Worm (Caenorhabditis elegans) whole organism, L4 larva: ENCODE measurements around the gene C02F5.2.

Experiments used
- Y75B8A.6 ChIP-seq: fragments of 200-800 bp; sonication (Bioruptor generic); IDR thresholded peaks from 2 replicates; pipeline ENCODE4 v1.3.6; 2022; ENCODE audit warnings: missing genetic modification reagents, missing genetic modification characterization, missing compliant biosample characterization
- ama-1 ChIP-seq: fragments of 150-350 bp; optimal IDR thresholded peaks from 2 replicates; lab custom pipeline; 2014; ENCODE audit warnings: inconsistent platforms, mixed read lengths
- ceh-32 ChIP-seq: sonication (generic microtip); optimal IDR thresholded peaks from 2 replicates; lab custom pipeline; 2016; ENCODE audit warnings: mild to moderate bottlenecking, missing genetic modification characterization, missing compliant biosample characterization; ENCODE audit not compliant: poor library complexity
- ces-1 ChIP-seq: fragments of 150-350 bp; sonication (generic microtip); optimal IDR thresholded peaks from 4 replicates; lab custom pipeline; 2014; ENCODE audit warnings: missing biosample characterization, missing genetic modification reagents, missing genetic modification characterization
- dpl-1 ChIP-seq: fragments of 150-350 bp; optimal IDR thresholded peaks from 2 replicates; lab custom pipeline; 2014; ENCODE audit warnings: missing biosample characterization, missing genetic modification reagents, missing genetic modification characterization
- fkh-10 ChIP-seq: fragments of 150-350 bp; optimal IDR thresholded peaks from 2 replicates; lab custom pipeline; 2014; ENCODE audit warnings: missing biosample characterization, missing genetic modification reagents, missing genetic modification characterization
- fos-1 ChIP-seq: fragments of 150-350 bp; optimal IDR thresholded peaks from 2 replicates; lab custom pipeline; 2014; ENCODE audit warnings: missing biosample characterization, missing genetic modification characterization
- jun-1 ChIP-seq: fragments of 150-350 bp; optimal IDR thresholded peaks from 2 replicates; lab custom pipeline; 2014; ENCODE audit warnings: missing biosample characterization, missing genetic modification reagents, missing genetic modification characterization
- lin-15B ChIP-seq: fragments of 150-350 bp; sonication (generic microtip); optimal IDR thresholded peaks from 3 replicates; lab custom pipeline; 2014; ENCODE audit warnings: missing biosample characterization, missing genetic modification characterization
- lir-3 ChIP-seq: sonication (generic microtip); optimal IDR thresholded peaks from 2 replicates; lab custom pipeline; 2016; ENCODE audit warnings: mild to moderate bottlenecking, missing genetic modification characterization, missing compliant biosample characterization
- mxl-3 ChIP-seq: fragments of 200-800 bp; sonication (Bioruptor generic); optimal IDR thresholded peaks from 2 replicates; lab custom pipeline; 2018; ENCODE audit warnings: mild to moderate bottlenecking, missing genetic modification characterization, missing compliant biosample characterization
- nhr-25 ChIP-seq: sonication (generic microtip); optimal IDR thresholded peaks from 2 replicates; lab custom pipeline; 2017; ENCODE audit warnings: missing genetic modification characterization, mild to moderate bottlenecking, missing compliant biosample characterization, antibody characterized with exemption, moderate library complexity, borderline replicate concordance; ENCODE audit not compliant: insufficient read depth
- tag-97 ChIP-seq: fragments of 200-800 bp; sonication (Bioruptor generic); IDR thresholded peaks from 2 replicates; pipeline ENCODE4 v1.3.6; 2022; ENCODE audit warnings: missing genetic modification characterization, missing compliant biosample characterization
- unc-62 ChIP-seq, 3 experiments: fragments of 150-350 bp in 1 of 3; sonication (generic microtip); optimal IDR thresholded peaks in 2 of 3; peaks in 1 of 3; 1 replicate in 1 of 3; 2 replicates in 2 of 3; lab custom pipeline; 2014 to 2017; ENCODE audit warnings: missing biosample characterization in 3 of 3, missing genetic modification characterization in 3 of 3, missing genetic modification reagents in 3 of 3, missing genotype in 1 of 3

DNA sequence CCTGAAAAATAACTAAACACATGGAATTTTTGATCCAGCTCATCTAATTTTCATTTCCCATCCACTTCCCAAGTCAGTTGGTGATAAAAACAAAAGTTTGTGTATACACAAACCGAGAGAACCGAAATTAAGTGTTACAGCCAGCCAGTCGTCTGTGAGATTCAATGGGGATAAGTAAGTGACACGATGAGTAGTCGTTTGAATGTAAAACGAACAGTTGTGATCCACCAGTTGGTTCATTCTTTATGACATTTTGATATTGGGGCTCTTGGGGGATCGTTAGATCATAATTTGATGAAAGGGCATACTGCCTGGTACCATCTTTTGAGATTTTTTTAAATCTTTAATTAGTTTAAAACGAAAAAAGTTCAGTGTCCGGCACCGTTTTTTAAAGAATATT is 37.4 kb downstream of the C02F5.2 start:
- TF ChIP-seq ceh-32 (tag; lab: Kevin White, UChicago) (no peak), ama-1 (lab: Kevin White, UChicago) (no peak), dpl-1 (no peak), jun-1 (tag; lab: Kevin White, UChicago) (no peak), lir-3 (tag; lab: Kevin White, UChicago) (no peak), ces-1 (GFP tag; lab: Kevin White, UChicago) (no peak), lin-15B (no peak), unc-62 (GFP tag; optimal IDR thresholded peaks at IDR 0.05 in 1 of 2; lab: Kevin White, UChicago) (no peak), unc-62 (tag; optimal IDR thresholded peaks at IDR 0.05; lab: Kevin White, UChicago) (no peak), fos-1 (tag; lab: Kevin White, UChicago) (no peak), tag-97 (GFP tag; lab: Robert Waterston, UW) (no peak), mxl-3 (no peak), Y75B8A.6 (GFP tag; lab: Robert Waterston, UW) (no peak), fkh-10 (GFP tag; lab: Kevin White, UChicago) (no peak), nhr-25 (no peak)
